Worm (Caenorhabditis elegans) whole organism, L3 larva: ENCODE results near the gene C01G6.2.

Source experiments
- ceh-82 ChIP-seq: fragments of 150-350 bp; optimal IDR thresholded peaks from 2 replicates; lab custom pipeline; 2014; ENCODE audit warnings: missing biosample characterization, missing genetic modification characterization
- egl-27 ChIP-seq: sonication (generic microtip); optimal IDR thresholded peaks from 4 replicates; lab custom pipeline; 2017; ENCODE audit warnings: missing biosample characterization, missing genetic modification reagents, missing genetic modification characterization
- egl-5 ChIP-seq: fragments of 150-350 bp; optimal IDR thresholded peaks from 2 replicates; lab custom pipeline; 2017; ENCODE audit warnings: missing biosample characterization, missing genetic modification reagents, missing genetic modification characterization, inconsistent platforms
- elt-1 ChIP-seq: fragments of 150-350 bp; optimal IDR thresholded peaks from 2 replicates; lab custom pipeline; 2014; ENCODE audit warnings: missing biosample characterization, missing genetic modification characterization
- fos-1 ChIP-seq: fragments of 150-350 bp; optimal IDR thresholded peaks from 2 replicates; lab custom pipeline; 2014; ENCODE audit warnings: missing biosample characterization, missing genetic modification characterization
- jun-1 ChIP-seq: fragments of 150-350 bp; optimal IDR thresholded peaks from 2 replicates; lab custom pipeline; 2014; ENCODE audit warnings: missing biosample characterization, missing genetic modification reagents, missing genetic modification characterization
- mdl-1 ChIP-seq: fragments of 150-350 bp; optimal IDR thresholded peaks from 2 replicates; lab custom pipeline; 2014; ENCODE audit warnings: missing biosample characterization, missing genetic modification characterization
- nhr-12 ChIP-seq: fragments of 150-350 bp; optimal IDR thresholded peaks from 2 replicates; lab custom pipeline; 2014; ENCODE audit warnings: missing biosample characterization, missing genetic modification characterization
- nhr-76 ChIP-seq: fragments of 150-350 bp; sonication (generic microtip); optimal IDR thresholded peaks from 5 replicates; lab custom pipeline; 2014; ENCODE audit warnings: missing biosample characterization, missing genetic modification characterization
- pqm-1 ChIP-seq: fragments of 150-350 bp; optimal IDR thresholded peaks from 2 replicates; lab custom pipeline; 2017; ENCODE audit warnings: missing biosample characterization, missing genetic modification characterization, inconsistent platforms
- ztf-11 ChIP-seq: fragments of 150-350 bp; optimal IDR thresholded peaks from 2 replicates; lab custom pipeline; 2014; ENCODE audit warnings: missing biosample characterization, missing genetic modification characterization

DNA sequence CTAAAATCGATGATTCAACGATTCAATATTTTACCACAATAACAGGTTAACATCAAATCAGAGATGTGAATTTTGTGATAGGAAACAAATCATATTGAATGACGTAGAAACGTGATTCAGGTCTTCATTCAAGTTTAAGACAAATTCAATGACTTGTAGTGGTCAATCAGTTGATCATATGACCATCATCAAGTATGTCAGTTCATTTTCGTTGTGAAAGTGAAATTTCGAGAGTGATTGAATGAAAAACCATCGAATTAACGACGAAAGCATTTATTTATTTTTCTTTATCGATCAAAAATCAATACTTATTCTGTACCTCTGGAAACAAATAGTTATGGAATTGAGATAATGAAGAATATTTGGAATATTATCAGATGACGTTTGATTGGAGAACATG lies 15.3 kb upstream of the C01G6.2 start:
- TF ChIP-seq nhr-12 (tag; lab: Kevin White, UChicago) (no peak), ceh-82 (tag; lab: Kevin White, UChicago) (no peak), egl-5 (tag; lab: Kevin White, UChicago) (no peak), fos-1 (tag; lab: Kevin White, UChicago) (no peak), nhr-76 (tag; lab: Kevin White, UChicago) (no peak), elt-1 (tag; lab: Kevin White, UChicago) (no peak), egl-27 (tag; lab: Kevin White, UChicago) (no peak), pqm-1 (tag; lab: Kevin White, UChicago) (no peak), ztf-11 (no peak), mdl-1 (no peak), jun-1 (tag; lab: Kevin White, UChicago) (no peak)
